Worm (Caenorhabditis elegans) whole organism, L2 larva: ENCODE measurements around the gene col-36.

Source experiments
- ceh-82 ChIP-seq: fragments of 150-350 bp; optimal IDR thresholded peaks from 2 replicates; lab custom pipeline; 2014; ENCODE audit warnings: missing biosample characterization, missing genetic modification characterization
- elt-1 ChIP-seq: fragments of 150-350 bp; optimal IDR thresholded peaks from 2 replicates; lab custom pipeline; 2014; ENCODE audit warnings: missing biosample characterization, missing genetic modification characterization

DNA sequence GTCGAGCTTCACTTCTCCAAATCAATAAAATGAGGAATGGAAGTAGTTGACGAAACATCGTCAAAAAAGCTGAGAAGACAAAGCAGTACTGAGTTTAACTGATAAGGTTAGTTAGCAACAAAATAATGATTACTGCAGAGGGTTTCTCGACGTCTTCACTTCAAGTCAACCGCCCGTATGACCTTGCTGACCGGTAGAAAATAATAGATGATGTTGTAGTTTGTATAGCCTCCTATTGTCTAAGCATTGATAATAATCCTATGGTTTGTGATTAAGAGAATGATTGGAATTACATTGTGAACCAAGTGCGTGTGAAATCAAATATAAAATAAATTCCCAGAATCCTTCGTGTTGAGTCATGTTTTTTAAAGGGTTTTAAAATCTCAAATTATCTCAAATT is 30.7 kb upstream of the col-36 start, which contains the start of gene E04F6.6:
- TF ChIP-seq elt-1 (tag; lab: Kevin White, UChicago) (no peak), ceh-82 (no peak)
